Worm (Caenorhabditis elegans) whole organism, L2 larva: ENCODE measurements around the gene C01G6.4.

Source experiments
- Y55F3AM.14 ChIP-seq: fragments of 200-800 bp; sonication (Bioruptor generic); optimal IDR thresholded peaks from 2 replicates; lab custom pipeline; 2018; ENCODE audit warnings: mild to moderate bottlenecking, missing genetic modification characterization, missing compliant biosample characterization
- ceh-16 ChIP-seq: fragments of 150-350 bp; optimal IDR thresholded peaks from 2 replicates; lab custom pipeline; 2014; ENCODE audit warnings: missing biosample characterization, missing genetic modification characterization
- egl-27 ChIP-seq: sonication (generic microtip); optimal IDR thresholded peaks from 3 replicates; lab custom pipeline; 2017; ENCODE audit warnings: missing biosample characterization, missing genetic modification reagents, missing genetic modification characterization
- elt-3 ChIP-seq: sonication (generic microtip); optimal IDR thresholded peaks from 2 replicates; lab custom pipeline; 2017; ENCODE audit warnings: missing biosample characterization, missing genetic modification characterization
- nhr-10 ChIP-seq: sonication (generic microtip); optimal IDR thresholded peaks from 2 replicates; lab custom pipeline; 2017; ENCODE audit warnings: missing biosample characterization, missing genetic modification characterization
- nhr-11 ChIP-seq: fragments of 150-350 bp; optimal IDR thresholded peaks from 2 replicates; lab custom pipeline; 2014; ENCODE audit warnings: missing biosample characterization, missing genetic modification characterization
- nhr-12 ChIP-seq: fragments of 150-350 bp; optimal IDR thresholded peaks from 2 replicates; lab custom pipeline; 2014; ENCODE audit warnings: missing biosample characterization, missing genetic modification characterization
- nhr-237 ChIP-seq: fragments of 150-350 bp; optimal IDR thresholded peaks from 2 replicates; lab custom pipeline; 2014; ENCODE audit warnings: missing biosample characterization, missing genetic modification characterization
- skn-1 ChIP-seq: sonication (generic microtip); optimal IDR thresholded peaks from 2 replicates; lab custom pipeline; 2017; ENCODE audit warnings: missing biosample characterization, missing genetic modification characterization
- ztf-1 ChIP-seq: fragments of 200-800 bp; sonication (Bioruptor generic); conservative IDR thresholded peaks from 2 replicates; pipeline ENCODE4 v1.3.6; 2022; ENCODE audit warnings: missing genetic modification characterization, missing compliant biosample characterization
- ztf-11 ChIP-seq: sonication (generic microtip); optimal IDR thresholded peaks from 2 replicates; lab custom pipeline; 2017; ENCODE audit warnings: missing biosample characterization, missing genetic modification characterization

DNA sequence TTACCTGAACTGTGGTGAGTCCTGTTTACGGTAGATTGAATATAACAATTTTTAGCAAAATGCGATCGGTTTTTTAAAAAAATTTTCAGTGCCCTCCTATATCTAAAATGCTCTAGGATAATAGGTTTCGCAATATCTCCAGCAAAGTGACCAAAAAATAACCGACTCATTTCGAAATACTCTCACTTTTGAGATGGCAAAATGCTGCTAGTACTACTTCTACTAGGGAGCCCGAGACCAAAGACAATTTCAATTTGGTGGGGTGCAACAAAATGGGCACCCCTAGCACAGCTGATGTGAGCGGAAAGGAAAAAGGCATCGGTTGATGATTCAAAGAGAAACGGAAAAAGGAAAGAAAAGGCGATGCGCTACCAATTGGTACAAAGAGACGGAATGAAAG, 30.7 kb upstream of the C01G6.4 start:
- TF ChIP-seq nhr-11 (tag; lab: Kevin White, UChicago) (no peak), Y55F3AM.14 (no peak), elt-3 (no peak), ceh-16 (tag; lab: Kevin White, UChicago) (no peak), nhr-237 (tag; lab: Kevin White, UChicago) (no peak), egl-27 (tag; lab: Kevin White, UChicago) (no peak), nhr-12 (no peak), nhr-10 (tag; lab: Kevin White, UChicago) (no peak), skn-1 (tag; lab: Kevin White, UChicago) (no peak), ztf-1 (GFP tag; lab: Robert Waterston, UW) (no peak), ztf-11 (tag; lab: Kevin White, UChicago) (no peak)
